Fruit fly (Drosophila melanogaster) whole organism, wandering third instar larva: Measurements from ENCODE around the gene Cln7.

Experiments used
- Abd-B ChIP-seq: fragments of >200 bp; optimal IDR thresholded peaks from 2 replicates; lab custom pipeline; 2017; ENCODE audit warnings: missing biosample characterization, missing genetic modification characterization
- CG32264 ChIP-seq: fragments of 200-800 bp; sonication (Bioruptor generic); optimal IDR thresholded peaks from 2 replicates; lab custom pipeline; 2016; ENCODE audit warnings: missing biosample characterization, missing genetic modification characterization
- CG9705 ChIP-seq: fragments of 200-800 bp; sonication (Bioruptor generic); optimal IDR thresholded peaks from 2 replicates; lab custom pipeline; 2018; ENCODE audit warnings: missing biosample characterization, mild to moderate bottlenecking, missing genetic modification characterization
- CrebA ChIP-seq: fragments of 200-800 bp; sonication (Bioruptor generic); optimal IDR thresholded peaks from 2 replicates; lab custom pipeline; 2016; ENCODE audit warnings: missing biosample characterization, mild to moderate bottlenecking, missing genetic modification characterization, borderline replicate concordance
- Dfd ChIP-seq: fragments of >200 bp; optimal IDR thresholded peaks from 2 replicates; lab custom pipeline; 2017; ENCODE audit warnings: missing biosample characterization, missing genetic modification characterization
- Dif ChIP-seq: fragments of 200-275, 200-300 bp; sonication (Bioruptor generic); optimal IDR thresholded peaks from 2 replicates; lab custom pipeline; 2018; ENCODE audit warnings: missing biosample characterization, missing genetic modification characterization; ENCODE audit not compliant: partially characterized antibody
- GATAd ChIP-seq: sonication (Bioruptor generic); optimal IDR thresholded peaks from 2 replicates; lab custom pipeline; 2016; ENCODE audit warnings: missing biosample characterization, missing genetic modification characterization
- HLH106 ChIP-seq: fragments of 200-800 bp; optimal IDR thresholded peaks from 3 replicates; lab custom pipeline; 2019; ENCODE audit warnings: missing biosample characterization, mild to moderate bottlenecking, missing genetic modification characterization, moderate library complexity
- Hnf4 ChIP-seq: fragments of 200-800 bp; sonication (Bioruptor generic); optimal IDR thresholded peaks from 2 replicates; lab custom pipeline; 2016; ENCODE audit warnings: missing biosample characterization, mild to moderate bottlenecking, missing genetic modification characterization
- Hr78 ChIP-seq: fragments of >200 bp; optimal IDR thresholded peaks from 2 replicates; lab custom pipeline; 2017; ENCODE audit warnings: missing biosample characterization, missing genetic modification characterization
- Hr83 ChIP-seq: fragments of 200-300 bp; sonication (Bioruptor generic); optimal IDR thresholded peaks from 2 replicates; lab custom pipeline; 2016; ENCODE audit warnings: missing biosample characterization, mild to moderate bottlenecking, missing genetic modification characterization, moderate library complexity; ENCODE audit not compliant: poor library complexity, severe bottlenecking
- Jra ChIP-seq: sonication (Bioruptor generic); optimal IDR thresholded peaks from 2 replicates; lab custom pipeline; 2016; ENCODE audit warnings: missing biosample characterization, missing genetic modification characterization
- Mio ChIP-seq: sonication (Bioruptor generic); optimal IDR thresholded peaks from 2 replicates; lab custom pipeline; 2016; ENCODE audit warnings: missing biosample characterization, missing genetic modification characterization
- N ChIP-seq: fragments of >200 bp; optimal IDR thresholded peaks from 2 replicates; lab custom pipeline; 2018; ENCODE audit warnings: missing biosample characterization, missing external identifiers, missing genetic modification characterization
- OdsH ChIP-seq: fragments of 200-800 bp; sonication (Bioruptor generic); optimal IDR thresholded peaks from 2 replicates; lab custom pipeline; 2016; ENCODE audit warnings: missing biosample characterization, mild to moderate bottlenecking, missing genetic modification characterization
- Rel ChIP-seq, 2 experiments: fragments of 200-800 bp; sonication (Bioruptor generic) in 1 of 2; optimal IDR thresholded peaks; 2 replicates in 1 of 2; 3 replicates in 1 of 2; lab custom pipeline; 2016 to 2019; ENCODE audit warnings: mild to moderate bottlenecking in 2 of 2, missing biosample characterization in 2 of 2, missing genetic modification characterization in 2 of 2, moderate library complexity in 1 of 2
- Sp1 ChIP-seq: fragments of 200-800 bp; sonication (Bioruptor generic); optimal IDR thresholded peaks from 3 replicates; lab custom pipeline; 2019; ENCODE audit warnings: missing biosample characterization, mild to moderate bottlenecking, missing genetic modification characterization, moderate library complexity
- Vsx2 ChIP-seq: fragments of 200-300, 225-300 bp; sonication (Bioruptor generic); optimal IDR thresholded peaks from 2 replicates; lab custom pipeline; 2018; ENCODE audit warnings: missing biosample characterization, missing genetic modification characterization; ENCODE audit not compliant: partially characterized antibody
- brk ChIP-seq: fragments of 200-800 bp; sonication (Bioruptor generic); optimal IDR thresholded peaks from 2 replicates; lab custom pipeline; 2016; ENCODE audit warnings: missing biosample characterization, mild to moderate bottlenecking, missing genetic modification characterization
- dmrt93B ChIP-seq: fragments of 200-800 bp; sonication (Bioruptor generic); optimal IDR thresholded peaks from 2 replicates; lab custom pipeline; 2018; ENCODE audit warnings: missing biosample characterization, mild to moderate bottlenecking, missing genetic modification characterization
- dsf ChIP-seq: sonication (Bioruptor generic); optimal IDR thresholded peaks from 2 replicates; lab custom pipeline; 2016; ENCODE audit warnings: missing biosample characterization, missing genetic modification characterization, borderline replicate concordance
- ey ChIP-seq: fragments of 200-800 bp; sonication (Bioruptor generic); optimal IDR thresholded peaks from 2 replicates; lab custom pipeline; 2016; ENCODE audit warnings: missing biosample characterization, missing genetic modification characterization
- foxo ChIP-seq, 2 experiments: fragments of 200-800 bp; sonication (Bioruptor generic); optimal IDR thresholded peaks; 2 replicates in 1 of 2; 3 replicates in 1 of 2; lab custom pipeline; 2016 to 2017; ENCODE audit warnings: missing biosample characterization in 2 of 2, missing genetic modification characterization in 2 of 2
- fru ChIP-seq: fragments of 200-800 bp; sonication (Bioruptor generic); optimal IDR thresholded peaks from 3 replicates; lab custom pipeline; 2016; ENCODE audit warnings: missing biosample characterization, mild to moderate bottlenecking, missing genetic modification characterization
- h ChIP-seq: fragments of 200-800 bp; sonication (Bioruptor generic); optimal IDR thresholded peaks from 3 replicates; lab custom pipeline; 2016; ENCODE audit warnings: missing biosample characterization, mild to moderate bottlenecking, missing genetic modification characterization
- jim ChIP-seq: fragments of 175-275, 200-325 bp; sonication (Bioruptor generic); optimal IDR thresholded peaks from 2 replicates; lab custom pipeline; 2016; ENCODE audit warnings: missing biosample characterization, mild to moderate bottlenecking, missing genetic modification characterization
- lola ChIP-seq: fragments of >200 bp; optimal IDR thresholded peaks from 2 replicates; lab custom pipeline; 2017; ENCODE audit warnings: missing biosample characterization, missing genetic modification characterization
- pan ChIP-seq: fragments of >200 bp; optimal IDR thresholded peaks from 2 replicates; lab custom pipeline; 2017
- psq ChIP-seq: fragments of 200-800 bp; sonication (Bioruptor generic); optimal IDR thresholded peaks from 3 replicates; lab custom pipeline; 2017; ENCODE audit warnings: missing biosample characterization, mild to moderate bottlenecking, missing genetic modification characterization, moderate library complexity
- rgr ChIP-seq: fragments of 200-800 bp; sonication (Bioruptor generic); optimal IDR thresholded peaks from 3 replicates; lab custom pipeline; 2016; ENCODE audit warnings: missing biosample characterization, mild to moderate bottlenecking, missing genetic modification characterization
- sage ChIP-seq: fragments of 200-800 bp; sonication (Bioruptor generic); optimal IDR thresholded peaks from 2 replicates; lab custom pipeline; 2016; ENCODE audit warnings: missing biosample characterization, mild to moderate bottlenecking, missing genetic modification characterization
- sv ChIP-seq: fragments of 200-800 bp; sonication (Bioruptor generic); optimal IDR thresholded peaks from 3 replicates; lab custom pipeline; 2016; ENCODE audit warnings: missing biosample characterization, missing genetic modification characterization
- tai ChIP-seq: sonication (Bioruptor generic); optimal IDR thresholded peaks from 2 replicates; lab custom pipeline; 2016; ENCODE audit warnings: missing biosample characterization, missing genetic modification characterization
- woc ChIP-seq: sonication (Bioruptor generic); optimal IDR thresholded peaks from 2 replicates; lab custom pipeline; 2016; ENCODE audit warnings: missing biosample characterization, mild to moderate bottlenecking, missing genetic modification characterization

Gene Cln7

dm6 chr3L:7339216-7339742 lies 5.7 kb downstream of the Cln7 start, which contains the start of the genes lark and eco:
TSS of gene lark (plus strand) at chr3L:7339266.
TSS of gene eco (minus strand) at chr3L:7339340.
- no peak for TF ChIP-seq Hnf4 (GFP tag; lab: Kevin White, UChicago)
- TF ChIP-seq Sp1 (GFP tag; lab: Kevin White, UChicago): peak; percentile 26
- TF ChIP-seq foxo (GFP tag; optimal IDR thresholded peaks at IDR 0.05; lab: Kevin White, UChicago): no peak
- TF ChIP-seq ey (GFP tag; lab: Kevin White, UChicago): no peak
- no peak for TF ChIP-seq GATAd (GFP tag; lab: Kevin White, UChicago)
- no peak for TF ChIP-seq Mio (GFP tag; lab: Kevin White, UChicago)
- TF ChIP-seq Rel (GFP tag; optimal IDR thresholded peaks at IDR 0.05; lab: Kevin White, UChicago): no peak
- TF ChIP-seq Rel (tag; optimal IDR thresholded peaks at IDR 0.05; lab: Kevin White, UChicago): peak; percentile 20
- TF ChIP-seq dmrt93B (GFP tag; lab: Kevin White, UChicago): no peak
- TF ChIP-seq OdsH (GFP tag; lab: Kevin White, UChicago): no peak
- TF ChIP-seq CG9705: no peak
- TF ChIP-seq Hr83 (GFP tag; lab: Kevin White, UChicago): peak; percentile 12
- no peak for TF ChIP-seq tai (GFP tag; lab: Kevin White, UChicago)
- no peak for TF ChIP-seq Hr78
- TF ChIP-seq, all 38 proteins: peak for 3

- peak; percentile 6 for TF ChIP-seq HLH106
- no peak for TF ChIP-seq Rel (GFP tag; optimal IDR thresholded peaks at IDR 0.05; lab: Kevin White, UChicago)
- no peak for TF ChIP-seq Rel (tag; optimal IDR thresholded peaks at IDR 0.05; lab: Kevin White, UChicago)
- TF ChIP-seq jim (GFP tag; lab: Kevin White, UChicago): no peak
- no peak for TF ChIP-seq brk (GFP tag; lab: Kevin White, UChicago)
- no peak for TF ChIP-seq Hr83 (GFP tag; lab: Kevin White, UChicago)
- no peak for TF ChIP-seq Hr78
- TF ChIP-seq fru (GFP tag; lab: Kevin White, UChicago): no peak
- no peak for TF ChIP-seq lola
- TF ChIP-seq Dif (GFP tag; lab: Kevin White, UChicago): no peak
- TF ChIP-seq pan (lab: Kevin White, UChicago): no peak
- no peak for TF ChIP-seq psq
- no peak for TF ChIP-seq ey (GFP tag; lab: Kevin White, UChicago)
- TF ChIP-seq Mio (GFP tag; lab: Kevin White, UChicago): no peak
- no peak for TF ChIP-seq dsf (GFP tag; lab: Kevin White, UChicago)
- peak; percentile 63 for TF ChIP-seq rgr
- peak; percentile 12 for TF ChIP-seq OdsH (GFP tag; lab: Kevin White, UChicago)
- TF ChIP-seq CG9705: peak; percentile 7
- no peak for TF ChIP-seq Jra
- no peak for TF ChIP-seq Hnf4 (GFP tag; lab: Kevin White, UChicago)
These were observed 6.2 kb downstream of the Cln7 start for dm6 chr3L:7338786-7339185.

dm6 chr3L:7334990-7335389 lies 10.0 kb downstream of the Cln7 start, which contains the start of the genes wrm1 and wrm2:
TSS of gene wrm1 (minus strand) at chr3L:7335226.
TSS of gene wrm2 (minus strand) at chr3L:7335226.
- TF ChIP-seq rgr (peak; percentile 62), fru (GFP tag; lab: Kevin White, UChicago) (no peak), CrebA (GFP tag; lab: Kevin White, UChicago) (no peak), h (GFP tag; lab: Kevin White, UChicago) (no peak), sv (GFP tag; lab: Kevin White, UChicago) (peak; percentile 2), brk (GFP tag; lab: Kevin White, UChicago) (no peak), Sp1 (GFP tag; lab: Kevin White, UChicago) (peak; percentile 17), Vsx2 (GFP tag; lab: Kevin White, UChicago) (no peak), Rel (GFP tag; optimal IDR thresholded peaks at IDR 0.05; lab: Kevin White, UChicago) (no peak), Rel (tag; optimal IDR thresholded peaks at IDR 0.05; lab: Kevin White, UChicago) (peak; percentile 2), N (GFP tag; lab: Kevin White, UChicago) (no peak), Mio (GFP tag; lab: Kevin White, UChicago) (no peak), Hr83 (GFP tag; lab: Kevin White, UChicago) (peak; percentile 53)

- TF ChIP-seq Vsx2 (GFP tag; lab: Kevin White, UChicago): peak; percentile 83
- no peak for TF ChIP-seq fru (GFP tag; lab: Kevin White, UChicago)
- TF ChIP-seq lola: no peak
- no peak for TF ChIP-seq Jra
- TF ChIP-seq jim (GFP tag; lab: Kevin White, UChicago): no peak
- TF ChIP-seq CG9705: peak; percentile 81
- no peak for TF ChIP-seq tai (GFP tag; lab: Kevin White, UChicago)
- peak; percentile 83 for TF ChIP-seq rgr
- TF ChIP-seq ey (GFP tag; lab: Kevin White, UChicago): peak; percentile 47
- no peak for TF ChIP-seq CG32264 (GFP tag; lab: Kevin White, UChicago)
- TF ChIP-seq Mio (GFP tag; lab: Kevin White, UChicago): no peak
- no peak for TF ChIP-seq Dfd (GFP tag; lab: Kevin White, UChicago)
- no peak for TF ChIP-seq Rel (GFP tag; optimal IDR thresholded peaks at IDR 0.05; lab: Kevin White, UChicago)
- peak; percentile 77 for TF ChIP-seq Rel (tag; optimal IDR thresholded peaks at IDR 0.05; lab: Kevin White, UChicago)
- peak; percentile 75 for TF ChIP-seq psq
- no peak for TF ChIP-seq woc
- TF ChIP-seq Abd-B (GFP tag; lab: Kevin White, UChicago): no peak
- no peak for TF ChIP-seq Dif (GFP tag; lab: Kevin White, UChicago)
- no peak for TF ChIP-seq GATAd (GFP tag; lab: Kevin White, UChicago)
- TF ChIP-seq HLH106: peak; percentile 94
- no peak for TF ChIP-seq dmrt93B (GFP tag; lab: Kevin White, UChicago)
- TF ChIP-seq h (GFP tag; lab: Kevin White, UChicago): no peak
- TF ChIP-seq OdsH (GFP tag; lab: Kevin White, UChicago): peak; percentile 73
- peak in 1 of 2 experiments; percentile 87 for TF ChIP-seq foxo (GFP tag; optimal IDR thresholded peaks at IDR 0.05; lab: Kevin White, UChicago)
- no peak for TF ChIP-seq CrebA (GFP tag; lab: Kevin White, UChicago)
- TF ChIP-seq sage: no peak
These were observed 16.3 kb downstream of the Cln7 start, which contains the start of the genes mrva, CG42307 and mus312 for dm6 chr3L:7328567-7329253. TSS of gene mrva (minus strand) at chr3L:7328842. TSS of gene CG42307 (plus strand) at chr3L:7329132. TSS of gene mus312 (plus strand) at chr3L:7329132.
